Fruit fly (Drosophila melanogaster) whole organism, pupa: Measurements from ENCODE around the gene polybromo.

Experiments used
- CG10348 ChIP-seq: fragments of 200-800 bp; sonication (Bioruptor generic); IDR thresholded peaks from 2 replicates; pipeline ENCODE4 v1.3.6; 2022; ENCODE audit warnings: missing biosample characterization, missing genetic modification characterization
- CG13204 ChIP-seq: fragments of 200-800 bp; sonication (Bioruptor generic); optimal IDR thresholded peaks from 2 replicates; lab custom pipeline; 2018; ENCODE audit warnings: missing biosample characterization, mild to moderate bottlenecking, missing genetic modification characterization, moderate library complexity
- CG14655 ChIP-seq: fragments of 200-800 bp; sonication (Bioruptor generic); optimal IDR thresholded peaks from 3 replicates; lab custom pipeline; 2017; ENCODE audit warnings: mild to moderate bottlenecking, missing biosample characterization, missing genetic modification reagents, missing genetic modification characterization
- CG15710 ChIP-seq: fragments of 200-800 bp; sonication (Bioruptor generic); optimal IDR thresholded peaks from 2 replicates; lab custom pipeline; 2018; ENCODE audit warnings: missing biosample characterization, mild to moderate bottlenecking, missing genetic modification characterization, moderate library complexity
- CG17806 ChIP-seq: fragments of 200-800 bp; sonication (Bioruptor generic); optimal IDR thresholded peaks from 2 replicates; lab custom pipeline; 2018; ENCODE audit warnings: missing biosample characterization, mild to moderate bottlenecking, missing genetic modification characterization, moderate library complexity
- CG32121 ChIP-seq: fragments of 200-800 bp; sonication (Bioruptor generic); IDR thresholded peaks from 2 replicates; pipeline ENCODE4 v1.3.6; 2022; ENCODE audit warnings: missing biosample characterization, missing genetic modification characterization
- CG9948 ChIP-seq: fragments of 200-800 bp; sonication (Bioruptor generic); optimal IDR thresholded peaks from 2 replicates; lab custom pipeline; 2018; ENCODE audit warnings: missing biosample characterization, mild to moderate bottlenecking, missing genetic modification characterization, moderate library complexity
- EcR ChIP-seq: fragments of 200-800 bp; sonication (Bioruptor generic); optimal IDR thresholded peaks from 3 replicates; lab custom pipeline; 2019; ENCODE audit warnings: missing biosample characterization, missing genetic modification characterization, mild to moderate bottlenecking, moderate library complexity, missing genetic modification reagents
- Pif1A ChIP-seq: fragments of 200-800 bp; sonication (Bioruptor generic); optimal IDR thresholded peaks from 3 replicates; lab custom pipeline; 2016; ENCODE audit warnings: missing biosample characterization, missing genetic modification characterization
- Pif1B ChIP-seq: fragments of 200-800 bp; sonication (Bioruptor generic); optimal IDR thresholded peaks from 3 replicates; lab custom pipeline; 2016; ENCODE audit warnings: missing biosample characterization, missing genetic modification characterization
- Snoo ChIP-seq: fragments of 200-800 bp; sonication (Bioruptor generic); optimal IDR thresholded peaks from 3 replicates; lab custom pipeline; 2017; ENCODE audit warnings: missing biosample characterization, mild to moderate bottlenecking, missing genetic modification characterization, inconsistent platforms
- gl ChIP-seq: fragments of 200-800 bp; sonication (Bioruptor generic); optimal IDR thresholded peaks from 2 replicates; lab custom pipeline; 2018; ENCODE audit warnings: missing biosample characterization, mild to moderate bottlenecking, missing genetic modification characterization

DNA sequence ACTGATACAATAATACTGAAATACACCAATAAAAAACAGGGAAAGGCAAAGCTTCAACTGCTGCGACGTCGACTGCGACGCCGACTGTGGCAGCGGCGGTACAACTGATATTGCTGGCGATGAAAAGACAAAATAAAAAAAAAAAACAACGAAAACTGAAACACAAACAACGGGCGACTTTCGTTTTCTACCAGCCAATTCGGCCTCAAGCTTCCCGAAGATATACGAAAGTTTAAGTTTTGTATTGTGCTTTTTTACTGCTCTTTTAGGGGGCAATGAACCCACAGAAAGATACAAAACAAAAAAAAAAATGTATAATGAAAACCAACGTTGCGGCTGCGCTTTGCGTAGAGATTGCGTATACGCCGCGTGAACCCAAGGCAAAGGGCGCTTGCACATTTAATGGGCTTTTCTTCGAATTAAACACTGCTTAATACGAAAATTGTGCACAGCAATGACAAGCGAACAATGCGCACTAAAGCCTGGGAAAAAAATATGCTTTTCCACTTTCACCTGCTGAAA, 26.8 kb downstream of the polybromo start:
- TF ChIP-seq CG13204 (GFP tag; lab: Kevin White, UChicago) (no peak), EcR (no peak), CG32121 (GFP tag; lab: Robert Waterston, UW) (no peak), Pif1A (GFP tag; lab: Kevin White, UChicago) (no peak), CG17806 (no peak), CG15710 (tag; lab: Kevin White, UChicago) (no peak), Snoo (tag; lab: Kevin White, UChicago) (no peak), gl (no peak), Pif1B (GFP tag; lab: Kevin White, UChicago) (no peak), CG10348 (GFP tag; lab: Robert Waterston, UW) (no peak), CG14655 (GFP tag; lab: Kevin White, UChicago) (no peak), CG9948 (tag; lab: Kevin White, UChicago) (no peak)
